Worm (Caenorhabditis elegans) whole organism, L2 larva: Measurements from ENCODE around the gene ekl-6.

Experiments
- aly-2 ChIP-seq: fragments of 150-350 bp; optimal IDR thresholded peaks from 2 replicates; lab custom pipeline; 2014; ENCODE audit warnings: missing biosample characterization, missing genetic modification characterization
- unc-62 ChIP-seq: fragments of 150-350 bp; optimal IDR thresholded peaks from 2 replicates; lab custom pipeline; 2014; ENCODE audit warnings: missing biosample characterization, missing genetic modification reagents, missing genetic modification characterization

- TF ChIP-seq aly-2 (tag; lab: Kevin White, UChicago) (no peak), unc-62 (no peak)
These were observed 14.5 kb upstream of the ekl-6 start, which contains the start of gene T16G12.1 for ce11 chrIII:10049682-10050081.
